Worm (Caenorhabditis elegans) whole organism, mixed stage, embryonic: ENCODE measurements around the gene K08E7.4.

Experiments used
- M03D4.4 ChIP-seq: sonication (generic microtip); optimal IDR thresholded peaks from 2 replicates; lab custom pipeline; 2017; ENCODE audit warnings: mild to moderate bottlenecking, missing genetic modification characterization, missing compliant biosample characterization
- bed-3 ChIP-seq: fragments of 200-800 bp; sonication (Bioruptor generic); optimal IDR thresholded peaks from 3 replicates; lab custom pipeline; 2018; ENCODE audit warnings: mild to moderate bottlenecking, missing genetic modification characterization, moderate library complexity, missing compliant biosample characterization
- blmp-1 ChIP-seq: fragments of 150-350 bp; optimal IDR thresholded peaks from 2 replicates; lab custom pipeline; 2014; ENCODE audit warnings: missing biosample characterization, missing genetic modification characterization
- ceh-39 ChIP-seq: fragments of 150-350 bp; optimal IDR thresholded peaks from 2 replicates; lab custom pipeline; 2014; ENCODE audit warnings: missing biosample characterization, missing genetic modification characterization
- ceh-43 ChIP-seq: fragments of 200-800 bp; sonication (Bioruptor generic); optimal IDR thresholded peaks from 2 replicates; lab custom pipeline; 2018; ENCODE audit warnings: mild to moderate bottlenecking, missing genetic modification characterization, moderate library complexity, missing compliant biosample characterization
- ceh-83 ChIP-seq: fragments of 200-800 bp; sonication (Bioruptor generic); optimal IDR thresholded peaks from 2 replicates; lab custom pipeline; 2018; ENCODE audit warnings: mild to moderate bottlenecking, missing genetic modification characterization, missing compliant biosample characterization
- ces-1 ChIP-seq: fragments of 150-350 bp; optimal IDR thresholded peaks from 2 replicates; lab custom pipeline; 2014; ENCODE audit warnings: missing biosample characterization, missing genetic modification reagents, missing genetic modification characterization
- cnd-1 ChIP-seq: fragments of 200-800 bp; sonication (Bioruptor generic); optimal IDR thresholded peaks from 2 replicates; lab custom pipeline; 2018; ENCODE audit warnings: mild to moderate bottlenecking, missing genetic modification characterization, missing compliant biosample characterization
- drap-1 ChIP-seq: fragments of 200-800 bp; sonication (Bioruptor generic); optimal IDR thresholded peaks from 3 replicates; lab custom pipeline; 2018; ENCODE audit warnings: mild to moderate bottlenecking, missing genetic modification characterization, missing compliant biosample characterization
- elt-1 ChIP-seq: sonication (generic microtip); optimal IDR thresholded peaks from 2 replicates; lab custom pipeline; 2017; ENCODE audit warnings: missing genetic modification characterization, mild to moderate bottlenecking, missing compliant biosample characterization, antibody characterized with exemption, moderate library complexity, borderline replicate concordance; ENCODE audit not compliant: insufficient read depth
- elt-3 ChIP-seq: fragments of 150-350 bp; optimal IDR thresholded peaks from 2 replicates; lab custom pipeline; 2014; ENCODE audit warnings: missing biosample characterization, missing genetic modification characterization
- flh-1 ChIP-seq: fragments of 200-800 bp; sonication (Bioruptor generic); optimal IDR thresholded peaks from 2 replicates; lab custom pipeline; 2018; ENCODE audit warnings: mild to moderate bottlenecking, missing genetic modification characterization, moderate library complexity, missing compliant biosample characterization
- ham-2 ChIP-seq: fragments of 200-800 bp; sonication (Bioruptor generic); optimal IDR thresholded peaks from 2 replicates; lab custom pipeline; 2018; ENCODE audit warnings: mild to moderate bottlenecking, missing genetic modification characterization, missing compliant biosample characterization
- hlh-1 ChIP-seq: fragments of 150-350 bp; optimal IDR thresholded peaks from 2 replicates; lab custom pipeline; 2014; ENCODE audit warnings: missing biosample characterization, missing genetic modification reagents, missing genetic modification characterization
- lin-32 ChIP-seq: fragments of 200-800 bp; sonication (Bioruptor generic); optimal IDR thresholded peaks from 2 replicates; lab custom pipeline; 2018; ENCODE audit warnings: mild to moderate bottlenecking, missing genetic modification characterization, missing compliant biosample characterization
- lsy-2 ChIP-seq: fragments of 150-350 bp; optimal IDR thresholded peaks from 2 replicates; lab custom pipeline; 2014; ENCODE audit warnings: missing biosample characterization, missing genetic modification characterization
- mab-5 ChIP-seq: fragments of 150-350 bp; optimal IDR thresholded peaks from 2 replicates; lab custom pipeline; 2014; ENCODE audit warnings: missing biosample characterization, missing genetic modification characterization
- mep-1 ChIP-seq: fragments of 150-350 bp; optimal IDR thresholded peaks from 2 replicates; lab custom pipeline; 2017; ENCODE audit warnings: missing biosample characterization, missing genetic modification reagents, missing genetic modification characterization, inconsistent platforms
- mls-2 ChIP-seq: sonication (generic microtip); optimal IDR thresholded peaks from 2 replicates; lab custom pipeline; 2016; ENCODE audit warnings: mild to moderate bottlenecking, missing genetic modification characterization, moderate library complexity, missing compliant biosample characterization
- nhr-12 ChIP-seq: fragments of 150-350 bp; optimal IDR thresholded peaks from 2 replicates; lab custom pipeline; 2014; ENCODE audit warnings: missing biosample characterization, missing genetic modification characterization
- nhr-2 ChIP-seq: fragments of 150-350 bp; optimal IDR thresholded peaks from 2 replicates; lab custom pipeline; 2014; ENCODE audit warnings: missing biosample characterization, missing genetic modification characterization
- nhr-237 ChIP-seq: fragments of 150-350 bp; optimal IDR thresholded peaks from 2 replicates; lab custom pipeline; 2014; ENCODE audit warnings: missing biosample characterization, missing genetic modification characterization
- nhr-28 ChIP-seq: fragments of 150-350 bp; optimal IDR thresholded peaks from 2 replicates; lab custom pipeline; 2014; ENCODE audit warnings: missing biosample characterization, missing genetic modification characterization
- nhr-76 ChIP-seq: sonication (generic microtip); optimal IDR thresholded peaks from 2 replicates; lab custom pipeline; 2017; ENCODE audit warnings: missing biosample characterization, missing genetic modification characterization
- pha-4 ChIP-seq: fragments of 150-350 bp; optimal IDR thresholded peaks from 2 replicates; lab custom pipeline; 2018; ENCODE audit warnings: missing biosample characterization, missing genetic modification reagents, missing genetic modification characterization
- sem-2 ChIP-seq: fragments of 200-800 bp; sonication (Bioruptor generic); optimal IDR thresholded peaks from 2 replicates; lab custom pipeline; 2018; ENCODE audit warnings: mild to moderate bottlenecking, missing genetic modification characterization, missing compliant biosample characterization
- snpc-4 ChIP-seq: fragments of 150-350 bp; optimal IDR thresholded peaks from 2 replicates; lab custom pipeline; 2014; ENCODE audit warnings: missing biosample characterization, missing genetic modification characterization
- sptf-1 ChIP-seq: sonication (generic microtip); optimal IDR thresholded peaks from 2 replicates; lab custom pipeline; 2017; ENCODE audit warnings: mild to moderate bottlenecking, missing genetic modification characterization, moderate library complexity, missing compliant biosample characterization
- tbx-8 ChIP-seq: fragments of 200-800 bp; sonication (Bioruptor generic); optimal IDR thresholded peaks from 2 replicates; lab custom pipeline; 2018; ENCODE audit warnings: mild to moderate bottlenecking, missing genetic modification characterization, moderate library complexity, missing compliant biosample characterization
- unc-120 ChIP-seq: sonication (generic microtip); optimal IDR thresholded peaks from 2 replicates; lab custom pipeline; 2017; ENCODE audit warnings: missing genetic modification characterization, missing compliant biosample characterization; ENCODE audit not compliant: poor library complexity, severe bottlenecking
- unc-39 ChIP-seq: fragments of 150-350 bp; optimal IDR thresholded peaks from 2 replicates; lab custom pipeline; 2014; ENCODE audit warnings: missing biosample characterization, missing genetic modification characterization
- unc-62 ChIP-seq: fragments of 150-350 bp; optimal IDR thresholded peaks from 2 replicates; lab custom pipeline; 2014; ENCODE audit warnings: missing biosample characterization, missing genetic modification reagents, missing genetic modification characterization
- ztf-11 ChIP-seq: fragments of 150-350 bp; optimal IDR thresholded peaks from 2 replicates; lab custom pipeline; 2014; ENCODE audit warnings: missing biosample characterization, missing genetic modification characterization

K08E7.4 gene

ce11 chrIV:12571047-12571446 is at the start of gene K08E7.4:
Gene K08E7.4 (minus strand): TSS chrIV:12571147.
- TF ChIP-seq elt-1 (tag; lab: Kevin White, UChicago) (no peak), tbx-8 (GFP tag; lab: Kevin White, UChicago) (no peak), unc-120 (tag; lab: Kevin White, UChicago) (no peak), mab-5 (tag; lab: Kevin White, UChicago) (no peak), pha-4 (tag; lab: Kevin White, UChicago) (no peak), ceh-39 (no peak), blmp-1 (tag; lab: Kevin White, UChicago) (no peak), unc-39 (no peak), ztf-11 (tag; lab: Kevin White, UChicago) (no peak), nhr-237 (tag; lab: Kevin White, UChicago) (no peak), cnd-1 (no peak), mep-1 (no peak), nhr-12 (no peak), ceh-83 (GFP tag; lab: Kevin White, UChicago) (no peak), lin-32 (GFP tag; lab: Kevin White, UChicago) (no peak), ces-1 (GFP tag; lab: Kevin White, UChicago) (no peak), ham-2 (no peak), flh-1 (no peak)

- TF ChIP-seq hlh-1 (tag; lab: Kevin White, UChicago) (no peak), ceh-39 (no peak), mab-5 (tag; lab: Kevin White, UChicago) (no peak)
These were observed 47.9 kb upstream of the K08E7.4 start for ce11 chrIV:12618877-12619276.

ce11 chrIV:12617934-12618333 is 47.0 kb upstream of the K08E7.4 start:
- TF ChIP-seq snpc-4 (tag; lab: Kevin White, UChicago) (no peak), blmp-1 (tag; lab: Kevin White, UChicago) (no peak), ceh-39 (no peak), hlh-1 (tag; lab: Kevin White, UChicago) (no peak), unc-120 (tag; lab: Kevin White, UChicago) (no peak), ces-1 (GFP tag; lab: Kevin White, UChicago) (no peak), unc-39 (no peak), sptf-1 (no peak), lsy-2 (no peak), flh-1 (no peak), bed-3 (GFP tag; lab: Kevin White, UChicago) (no peak), nhr-76 (tag; lab: Kevin White, UChicago) (no peak), mls-2 (tag; lab: Kevin White, UChicago) (no peak), drap-1 (GFP tag; lab: Kevin White, UChicago) (no peak), ceh-83 (GFP tag; lab: Kevin White, UChicago) (no peak), ztf-11 (tag; lab: Kevin White, UChicago) (no peak)

ce11 chrIV:12616943-12617689 is 46.2 kb upstream of the K08E7.4 start:
- no peak for TF ChIP-seq nhr-76 (tag; lab: Kevin White, UChicago)
- TF ChIP-seq hlh-1 (tag; lab: Kevin White, UChicago), result no peak
- peak; percentile 7 for TF ChIP-seq ces-1 (GFP tag; lab: Kevin White, UChicago)
- no peak for TF ChIP-seq mep-1
- peak; percentile 95 for TF ChIP-seq ham-2
- peak; percentile 82 for TF ChIP-seq mls-2 (tag; lab: Kevin White, UChicago)
- TF ChIP-seq tbx-8 (GFP tag; lab: Kevin White, UChicago), result no peak
- TF ChIP-seq sptf-1, result peak; percentile 59
- no peak for TF ChIP-seq ceh-43 (GFP tag; lab: Kevin White, UChicago)
- TF ChIP-seq cnd-1, result peak; percentile 11

ce11 chrIV:12615122-12615745 is 44.3 kb upstream of the K08E7.4 start:
- TF ChIP-seq cnd-1, result peak; percentile 50
- no peak for TF ChIP-seq pha-4 (tag; lab: Kevin White, UChicago)
- TF ChIP-seq nhr-28, result no peak
- no peak for TF ChIP-seq ceh-39
- TF ChIP-seq nhr-76 (tag; lab: Kevin White, UChicago), result no peak
- TF ChIP-seq lin-32 (GFP tag; lab: Kevin White, UChicago), result peak; percentile 22
- no peak for TF ChIP-seq lsy-2
- TF ChIP-seq unc-120 (tag; lab: Kevin White, UChicago), result peak; percentile 90
- TF ChIP-seq elt-3 (tag; lab: Kevin White, UChicago), result no peak
- TF ChIP-seq sem-2, result no peak
- peak; percentile 97 for TF ChIP-seq hlh-1 (tag; lab: Kevin White, UChicago)
- peak; percentile 73 for TF ChIP-seq unc-62 (GFP tag; lab: Kevin White, UChicago)
- TF ChIP-seq M03D4.4 (tag; lab: Kevin White, UChicago), result peak; percentile 66
- no peak for TF ChIP-seq drap-1 (GFP tag; lab: Kevin White, UChicago)
- TF ChIP-seq nhr-2 (tag; lab: Kevin White, UChicago), result peak; percentile 10
- TF ChIP-seq sptf-1, result no peak
- no peak for TF ChIP-seq mab-5 (tag; lab: Kevin White, UChicago)
- TF ChIP-seq, all 35 proteins: peak for 7
